Worm (Caenorhabditis elegans): ENCODE data around the gene F18A11.3.

ce11 chrII:13004872-13005252 lies 31.8 kb downstream of the F18A11.3 start:
- TF ChIP-seq tab-1 (GFP tag; IDR thresholded peaks at IDR 0.05) (no peak), ztf-29 (GFP tag; IDR thresholded peaks at IDR 0.05) (no peak)

All from whole organism, midembryonic.